Worm (Caenorhabditis elegans): Measurements from ENCODE around the gene mbf-1.

ce11 chrIV:11492345-11492744 lies 12.2 kb upstream of the mbf-1 start:
- TF ChIP-seq dao-5 (tag; optimal IDR thresholded peaks at IDR 0.05) (no peak), W03F9.2 (tag; optimal IDR thresholded peaks at IDR 0.05) (no peak), him-1 (tag; optimal IDR thresholded peaks at IDR 0.05) (no peak)
